Worm (Caenorhabditis elegans) whole organism, L3 larva: ENCODE results near the gene srh-220.
A peak's percentile ranks its signal among the peaks of the same experiment; 100 is the strongest.

ENCODE experiments used
- R02D3.7 ChIP-seq: fragments of 150-350 bp; optimal IDR thresholded peaks from 2 replicates; lab custom pipeline; 2014; ENCODE audit warnings: missing biosample characterization, missing genetic modification characterization
- ZK546.5 ChIP-seq: sonication (generic microtip); optimal IDR thresholded peaks from 2 replicates; lab custom pipeline; 2017; ENCODE audit warnings: missing biosample characterization, missing genetic modification characterization
- aly-2 ChIP-seq: fragments of 150-350 bp; optimal IDR thresholded peaks from 2 replicates; lab custom pipeline; 2014; ENCODE audit warnings: missing biosample characterization, missing genetic modification characterization
- ama-1 ChIP-seq: fragments of 150-350 bp; optimal IDR thresholded peaks from 2 replicates; lab custom pipeline; 2018
- ceh-16 ChIP-seq: sonication (generic microtip); optimal IDR thresholded peaks from 2 replicates; lab custom pipeline; 2017; ENCODE audit warnings: missing biosample characterization, missing genetic modification characterization
- ceh-28 ChIP-seq: fragments of 150-350 bp; optimal IDR thresholded peaks from 2 replicates; lab custom pipeline; 2014; ENCODE audit warnings: missing biosample characterization, missing genetic modification reagents, missing genetic modification characterization
- ceh-82 ChIP-seq: fragments of 150-350 bp; optimal IDR thresholded peaks from 2 replicates; lab custom pipeline; 2014; ENCODE audit warnings: missing biosample characterization, missing genetic modification characterization
- ceh-9 ChIP-seq: sonication (generic microtip); optimal IDR thresholded peaks from 2 replicates; lab custom pipeline; 2018; ENCODE audit warnings: missing biosample characterization, missing genetic modification characterization
- daf-12 ChIP-seq: fragments of 150-350 bp; optimal IDR thresholded peaks from 2 replicates; lab custom pipeline; 2014; ENCODE audit warnings: missing biosample characterization, missing genetic modification reagents, missing genetic modification characterization
- egl-27 ChIP-seq: sonication (generic microtip); optimal IDR thresholded peaks from 4 replicates; lab custom pipeline; 2017; ENCODE audit warnings: missing biosample characterization, missing genetic modification reagents, missing genetic modification characterization
- egl-5 ChIP-seq: fragments of 150-350 bp; optimal IDR thresholded peaks from 2 replicates; lab custom pipeline; 2017; ENCODE audit warnings: missing biosample characterization, missing genetic modification reagents, missing genetic modification characterization, inconsistent platforms
- elt-1 ChIP-seq: fragments of 150-350 bp; optimal IDR thresholded peaks from 2 replicates; lab custom pipeline; 2014; ENCODE audit warnings: missing biosample characterization, missing genetic modification characterization
- elt-2 ChIP-seq: sonication (generic microtip); optimal IDR thresholded peaks from 2 replicates; lab custom pipeline; 2016; ENCODE audit warnings: missing genetic modification reagents, mild to moderate bottlenecking, missing genetic modification characterization, missing compliant biosample characterization
- elt-3 ChIP-seq, 3 experiments: fragments of 150-350 bp in 1 of 3; sonication (generic microtip) in 2 of 3; optimal IDR thresholded peaks; 2 replicates in 2 of 3; 4 replicates in 1 of 3; lab custom pipeline; 2014 to 2017; ENCODE audit warnings: missing biosample characterization in 3 of 3, missing genetic modification characterization in 3 of 3
- eor-1 ChIP-seq, 2 experiments: fragments of 150-350 bp; optimal IDR thresholded peaks; 2 replicates each; lab custom pipeline; 2014 to 2018; ENCODE audit warnings: missing biosample characterization in 2 of 2, missing genetic modification characterization in 2 of 2
- fkh-10 ChIP-seq: sonication (generic microtip); optimal IDR thresholded peaks from 2 replicates; lab custom pipeline; 2017; ENCODE audit warnings: missing biosample characterization, missing genetic modification reagents, missing genetic modification characterization
- fkh-2 ChIP-seq: fragments of 150-350 bp; optimal IDR thresholded peaks from 2 replicates; lab custom pipeline; 2014; ENCODE audit warnings: missing biosample characterization, missing genetic modification reagents, missing genetic modification characterization
- fos-1 ChIP-seq: fragments of 150-350 bp; optimal IDR thresholded peaks from 2 replicates; lab custom pipeline; 2014; ENCODE audit warnings: missing biosample characterization, missing genetic modification characterization
- hmg-11 ChIP-seq: sonication (generic microtip); optimal IDR thresholded peaks from 2 replicates; lab custom pipeline; 2016; ENCODE audit warnings: missing genetic modification characterization, missing compliant biosample characterization
- jun-1 ChIP-seq: fragments of 150-350 bp; optimal IDR thresholded peaks from 2 replicates; lab custom pipeline; 2014; ENCODE audit warnings: missing biosample characterization, missing genetic modification reagents, missing genetic modification characterization
- lin-15B ChIP-seq: fragments of 150-350 bp; optimal IDR thresholded peaks from 2 replicates; lab custom pipeline; 2014; ENCODE audit warnings: missing biosample characterization, missing genetic modification characterization
- lin-39 ChIP-seq: fragments of 150-350 bp; optimal IDR thresholded peaks from 2 replicates; lab custom pipeline; 2018; ENCODE audit warnings: missing biosample characterization, missing genetic modification reagents, missing genetic modification characterization
- lsy-12 ChIP-seq: sonication (generic microtip); optimal IDR thresholded peaks from 2 replicates; lab custom pipeline; 2016; ENCODE audit warnings: mild to moderate bottlenecking, missing genetic modification characterization, missing compliant biosample characterization
- mdl-1 ChIP-seq: fragments of 150-350 bp; optimal IDR thresholded peaks from 2 replicates; lab custom pipeline; 2014; ENCODE audit warnings: missing biosample characterization, missing genetic modification characterization
- mml-1 ChIP-seq: fragments of 150-350 bp; sonication (generic microtip); optimal IDR thresholded peaks from 3 replicates; lab custom pipeline; 2014; ENCODE audit warnings: missing biosample characterization, missing genetic modification characterization
- nfya-1 ChIP-seq: sonication (generic microtip); optimal IDR thresholded peaks from 2 replicates; lab custom pipeline; 2017; ENCODE audit warnings: missing genetic modification characterization, mild to moderate bottlenecking, missing compliant biosample characterization, antibody characterized with exemption, moderate library complexity; ENCODE audit not compliant: insufficient read depth
- nhr-11 ChIP-seq: fragments of 150-350 bp; optimal IDR thresholded peaks from 2 replicates; lab custom pipeline; 2014; ENCODE audit warnings: missing biosample characterization, missing genetic modification characterization
- nhr-12 ChIP-seq: fragments of 150-350 bp; optimal IDR thresholded peaks from 2 replicates; lab custom pipeline; 2014; ENCODE audit warnings: missing biosample characterization, missing genetic modification characterization
- nhr-23 ChIP-seq: fragments of 150-350 bp; optimal IDR thresholded peaks from 2 replicates; lab custom pipeline; 2014; ENCODE audit warnings: missing biosample characterization, missing genetic modification reagents, missing genetic modification characterization
- nhr-237 ChIP-seq: fragments of 150-350 bp; optimal IDR thresholded peaks from 2 replicates; lab custom pipeline; 2014; ENCODE audit warnings: missing biosample characterization, missing genetic modification characterization
- nhr-25 ChIP-seq: sonication (generic microtip); optimal IDR thresholded peaks from 2 replicates; lab custom pipeline; 2017; ENCODE audit warnings: missing biosample characterization, missing genetic modification characterization
- nhr-28 ChIP-seq: fragments of 150-350 bp; optimal IDR thresholded peaks from 2 replicates; lab custom pipeline; 2014; ENCODE audit warnings: missing biosample characterization, missing genetic modification characterization
- nhr-43 ChIP-seq: sonication (generic microtip); optimal IDR thresholded peaks from 2 replicates; lab custom pipeline; 2016; ENCODE audit warnings: mild to moderate bottlenecking, missing genetic modification characterization, missing compliant biosample characterization; ENCODE audit not compliant: poor library complexity, severe bottlenecking
- nhr-67 ChIP-seq: fragments of 150-350 bp; optimal IDR thresholded peaks from 2 replicates; lab custom pipeline; 2014; ENCODE audit warnings: missing biosample characterization, missing genetic modification characterization
- nhr-76 ChIP-seq: fragments of 150-350 bp; sonication (generic microtip); optimal IDR thresholded peaks from 5 replicates; lab custom pipeline; 2014; ENCODE audit warnings: missing biosample characterization, missing genetic modification characterization
- nhr-77 ChIP-seq: fragments of 150-350 bp; optimal IDR thresholded peaks from 2 replicates; lab custom pipeline; 2014; ENCODE audit warnings: missing biosample characterization, missing genetic modification characterization
- pha-4 ChIP-seq: fragments of 150-350 bp; optimal IDR thresholded peaks from 2 replicates; lab custom pipeline; 2014; ENCODE audit warnings: missing biosample characterization, missing genetic modification reagents, missing genetic modification characterization
- pqm-1 ChIP-seq: fragments of 150-350 bp; optimal IDR thresholded peaks from 2 replicates; lab custom pipeline; 2017; ENCODE audit warnings: missing biosample characterization, missing genetic modification characterization, inconsistent platforms
- sea-2 ChIP-seq: fragments of 150-350 bp; sonication (generic microtip); optimal IDR thresholded peaks from 4 replicates; lab custom pipeline; 2014; ENCODE audit warnings: missing biosample characterization, missing genetic modification reagents, missing genetic modification characterization
- skn-1 ChIP-seq: fragments of 150-350 bp; optimal IDR thresholded peaks from 2 replicates; lab custom pipeline; 2014; ENCODE audit warnings: missing biosample characterization, missing genetic modification characterization
- snpc-4 ChIP-seq: fragments of 150-350 bp; optimal IDR thresholded peaks from 2 replicates; lab custom pipeline; 2014; ENCODE audit warnings: missing biosample characterization, missing genetic modification characterization
- tbx-2 ChIP-seq: sonication (generic microtip); optimal IDR thresholded peaks from 2 replicates; lab custom pipeline; 2016; ENCODE audit warnings: mild to moderate bottlenecking, missing genetic modification characterization, missing compliant biosample characterization
- unc-39 ChIP-seq: sonication (generic microtip); optimal IDR thresholded peaks from 4 replicates; lab custom pipeline; 2017; ENCODE audit warnings: missing biosample characterization, missing genetic modification characterization
- unc-62 ChIP-seq: fragments of 150-350 bp; sonication (generic microtip); optimal IDR thresholded peaks from 4 replicates; lab custom pipeline; 2014; ENCODE audit warnings: missing biosample characterization, missing genetic modification reagents, missing genetic modification characterization
- zag-1 ChIP-seq: fragments of 150-350 bp; optimal IDR thresholded peaks from 2 replicates; lab custom pipeline; 2014; ENCODE audit warnings: missing biosample characterization, missing genetic modification characterization
- ztf-11 ChIP-seq: fragments of 150-350 bp; optimal IDR thresholded peaks from 2 replicates; lab custom pipeline; 2014; ENCODE audit warnings: missing biosample characterization, missing genetic modification characterization
- ztf-4 ChIP-seq: fragments of 150-350 bp; optimal IDR thresholded peaks from 2 replicates; lab custom pipeline; 2014; ENCODE audit warnings: missing biosample characterization, missing genetic modification characterization

Gene srh-220

DNA sequence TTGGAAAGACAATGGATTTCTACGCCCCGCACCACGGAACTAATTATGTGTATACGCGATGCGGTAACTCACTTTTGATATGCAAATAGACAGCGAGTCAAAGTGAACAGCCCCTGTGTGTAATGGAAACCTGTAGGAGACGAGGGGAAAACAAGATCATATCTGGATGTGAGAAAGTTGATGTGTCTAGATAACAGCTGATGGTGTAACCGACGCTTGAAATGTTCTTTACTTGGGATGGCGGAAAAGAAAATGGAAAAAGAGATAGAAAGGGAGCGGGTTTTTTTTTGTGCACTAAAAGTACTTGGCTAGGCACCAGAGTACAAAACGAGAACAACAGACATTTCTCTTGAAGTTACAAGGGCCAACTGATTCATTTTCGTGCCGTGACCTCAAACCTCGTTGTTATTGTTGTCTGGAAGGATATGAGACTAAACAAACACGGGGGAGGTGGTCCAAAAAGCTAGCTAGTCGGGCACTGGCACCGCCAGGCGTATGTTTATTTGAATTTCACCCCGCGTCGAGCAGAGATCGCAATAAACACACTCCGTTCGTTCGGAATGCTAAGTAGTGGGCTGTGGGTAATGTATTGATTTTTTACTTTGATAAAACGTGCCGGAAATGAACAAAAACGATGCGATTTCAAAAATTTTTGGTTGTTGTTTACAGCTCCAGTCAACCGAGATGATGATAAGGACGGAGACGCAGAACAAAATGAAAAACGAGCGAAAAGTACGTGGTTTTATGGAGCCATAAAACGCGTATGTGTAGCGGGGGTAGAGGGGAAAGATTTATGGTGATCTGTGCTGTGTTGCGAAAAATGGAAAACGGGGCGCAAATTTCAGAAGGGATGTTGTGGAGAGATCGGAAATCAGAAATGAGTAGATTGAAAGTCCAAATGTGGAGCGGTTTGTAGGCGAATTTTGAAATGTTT is 44.3 kb upstream of the srh-220 start:
- TF ChIP-seq egl-5 (tag; lab: Kevin White, UChicago) (peak; percentile 89), mml-1 (tag; lab: Kevin White, UChicago) (no peak), pha-4 (tag; lab: Kevin White, UChicago) (peak; percentile 58), fkh-10 (GFP tag; lab: Kevin White, UChicago) (no peak), pqm-1 (peak; percentile 52), sea-2 (GFP tag; lab: Kevin White, UChicago) (no peak), ztf-4 (tag; lab: Kevin White, UChicago) (no peak), nhr-25 (tag; lab: Kevin White, UChicago) (no peak), nhr-67 (no peak), nfya-1 (peak; percentile 40), elt-3 (tag; optimal IDR thresholded peaks at IDR 0.05; lab: Kevin White, UChicago) (no peak), nhr-23 (tag; lab: Kevin White, UChicago) (peak; percentile 16), elt-2 (peak; percentile 75), nhr-43 (tag; lab: Kevin White, UChicago) (peak; percentile 35), ceh-9 (tag; lab: Kevin White, UChicago) (no peak), tbx-2 (tag; lab: Kevin White, UChicago) (no peak), nhr-77 (tag; lab: Kevin White, UChicago) (no peak), lin-39 (peak; percentile 67), snpc-4 (tag; lab: Kevin White, UChicago) (no peak), elt-1 (tag; lab: Kevin White, UChicago) (peak; percentile 41), nhr-237 (tag; lab: Kevin White, UChicago) (no peak)

DNA sequence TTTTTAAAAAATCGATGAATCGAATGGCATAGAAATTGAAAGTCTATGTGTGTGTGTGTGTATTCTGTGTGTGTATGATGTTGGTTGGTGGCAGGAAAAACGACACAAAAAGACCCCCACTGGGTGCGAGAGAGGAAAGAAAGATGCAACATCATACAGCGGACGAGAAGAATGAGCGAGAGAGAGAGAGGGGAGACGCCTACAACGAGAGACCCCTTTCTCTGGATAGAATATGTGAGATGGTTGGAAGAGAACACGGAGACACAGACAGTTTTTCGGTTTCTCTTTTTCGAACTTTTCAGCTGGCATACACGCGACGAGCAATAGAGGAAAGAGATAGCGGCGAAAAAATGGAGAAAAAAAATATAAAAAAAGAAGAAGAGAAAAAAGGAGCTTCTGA is 42.0 kb upstream of the srh-220 start:
- TF ChIP-seq sea-2 (GFP tag; lab: Kevin White, UChicago) (no peak), aly-2 (tag; lab: Kevin White, UChicago) (no peak), ceh-82 (tag; lab: Kevin White, UChicago) (no peak), ztf-11 (tag; lab: Kevin White, UChicago) (no peak), egl-5 (tag; lab: Kevin White, UChicago) (peak; percentile 77), nhr-237 (tag; lab: Kevin White, UChicago) (no peak), nhr-76 (tag; lab: Kevin White, UChicago) (peak; percentile 7), zag-1 (tag; lab: Kevin White, UChicago) (no peak), nhr-67 (no peak), tbx-2 (tag; lab: Kevin White, UChicago) (peak; percentile 23), lsy-12 (tag; lab: Kevin White, UChicago) (no peak), ceh-28 (tag; lab: Kevin White, UChicago) (no peak), fkh-2 (no peak), nhr-12 (tag; lab: Kevin White, UChicago) (no peak), fkh-10 (GFP tag; lab: Kevin White, UChicago) (no peak), snpc-4 (tag; lab: Kevin White, UChicago) (peak; percentile 43), ama-1 (lab: Kevin White, UChicago) (peak; percentile 55), nhr-77 (tag; lab: Kevin White, UChicago) (no peak), ceh-16 (tag; lab: Kevin White, UChicago) (no peak), hmg-11 (tag; lab: Kevin White, UChicago) (peak; percentile 95), ceh-9 (tag; lab: Kevin White, UChicago) (no peak), nhr-11 (tag; lab: Kevin White, UChicago) (peak; percentile 17), mml-1 (tag; lab: Kevin White, UChicago) (no peak), nfya-1 (peak; percentile 86), elt-1 (tag; lab: Kevin White, UChicago) (no peak), eor-1 (tag; optimal IDR thresholded peaks at IDR 0.05; lab: Kevin White, UChicago) (no peak), nhr-43 (tag; lab: Kevin White, UChicago) (no peak), R02D3.7 (tag; lab: Kevin White, UChicago) (no peak), pqm-1 (peak; percentile 30), ztf-4 (tag; lab: Kevin White, UChicago) (no peak), elt-2 (peak; percentile 69), nhr-23 (tag; lab: Kevin White, UChicago) (peak; percentile 20), ZK546.5 (no peak), lin-39 (peak; percentile 86), fos-1 (tag; lab: Kevin White, UChicago) (no peak), lin-15B (tag; lab: Kevin White, UChicago) (peak; percentile 51), pha-4 (tag; lab: Kevin White, UChicago) (peak; percentile 91), nhr-28 (no peak), skn-1 (tag; lab: Kevin White, UChicago) (no peak), egl-27 (no peak), jun-1 (tag; lab: Kevin White, UChicago) (peak; percentile 52), elt-3 (tag; optimal IDR thresholded peaks at IDR 0.05; lab: Kevin White, UChicago) (no peak), daf-12 (tag; lab: Kevin White, UChicago) (no peak), mdl-1 (tag; lab: Kevin White, UChicago) (peak; percentile 74), unc-39 (no peak), nhr-25 (tag; lab: Kevin White, UChicago) (peak; percentile 43), unc-62 (GFP tag; lab: Kevin White, UChicago) (no peak)
